Worm (Caenorhabditis elegans): ENCODE data around the gene C26B9.3.
A peak's percentile ranks its signal among the peaks of the same experiment; 100 is the strongest.

DNA sequence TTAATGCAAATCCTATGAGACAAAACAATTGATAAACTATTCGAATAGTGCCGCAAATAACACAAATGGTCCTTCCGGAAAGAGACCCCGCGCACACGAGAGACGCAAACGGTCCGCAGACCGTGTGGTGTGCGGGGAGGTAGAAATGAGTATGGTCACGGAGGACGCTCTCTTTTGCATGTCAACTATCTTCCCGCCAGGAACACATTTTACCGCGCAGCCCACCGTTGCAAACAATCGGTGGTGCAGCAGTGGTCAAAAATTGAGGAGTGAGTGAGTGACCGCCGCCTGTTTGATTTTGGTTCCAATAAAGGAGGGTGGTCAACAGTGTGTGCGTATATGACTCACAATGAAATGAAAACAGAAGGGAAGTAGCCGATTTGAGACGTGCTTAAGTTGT is 22.6 kb downstream of the C26B9.3 start:
- TF ChIP-seq mep-1 (tag; optimal IDR thresholded peaks at IDR 0.05) (no peak), mls-2 (tag; optimal IDR thresholded peaks at IDR 0.05) (no peak), lsy-2 (tag; optimal IDR thresholded peaks at IDR 0.05) (no peak), nhr-12 (tag; optimal IDR thresholded peaks at IDR 0.05) (no peak), blmp-1 (tag; optimal IDR thresholded peaks at IDR 0.05) (no peak), lin-13 (tag; optimal IDR thresholded peaks at IDR 0.05) (no peak), pha-4 (tag; optimal IDR thresholded peaks at IDR 0.05) (peak; percentile 54), sem-2 (GFP tag; optimal IDR thresholded peaks at IDR 0.05) (no peak), unc-62 (GFP tag; optimal IDR thresholded peaks at IDR 0.05) (no peak)

Data from whole organism, mixed stage, embryonic.